Worm (Caenorhabditis elegans): ENCODE data around the gene nra-1.

nra-1 gene

DNA sequence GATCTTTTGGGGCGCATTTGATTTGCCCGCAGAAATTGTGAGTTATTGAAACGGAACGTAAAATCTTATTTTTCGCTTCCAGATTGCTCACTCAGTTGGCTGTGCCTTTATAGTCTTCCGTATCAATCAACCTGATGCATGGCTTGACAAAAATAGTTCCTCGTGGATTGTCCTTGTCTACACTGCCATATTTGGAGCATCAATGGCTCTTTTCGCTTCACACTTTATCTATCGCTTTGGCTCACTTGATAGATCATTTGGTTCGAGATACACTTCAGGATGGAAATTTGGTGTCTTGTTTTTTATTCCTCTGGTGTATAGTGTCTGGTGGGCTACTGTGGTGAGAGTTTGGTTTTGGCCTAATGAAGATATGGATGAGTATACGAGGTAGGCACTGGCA is 18.3 kb downstream of the nra-1 start:
- TF ChIP-seq jun-1 (tag; optimal IDR thresholded peaks at IDR 0.05) (no peak), aly-2 (tag; optimal IDR thresholded peaks at IDR 0.05) (no peak), aha-1 (tag) (peak; percentile 96)

DNA sequence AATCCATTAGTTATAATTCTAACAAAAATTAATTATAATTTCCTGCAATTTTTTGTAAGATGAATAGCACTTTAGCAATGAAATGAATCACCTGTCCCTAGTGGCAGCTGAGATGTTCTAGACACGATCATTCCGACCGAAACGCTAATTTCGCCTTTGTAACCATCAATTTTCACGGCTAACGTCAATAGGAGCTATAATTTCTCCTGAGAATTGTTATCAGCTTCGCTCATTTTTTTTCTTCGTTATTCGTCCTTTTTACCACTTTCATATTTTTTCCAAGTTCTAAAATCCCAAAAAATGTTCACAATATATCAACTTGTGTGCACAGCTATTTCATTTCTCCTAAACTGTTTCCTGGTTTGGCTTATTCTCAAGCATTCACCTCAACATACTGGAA is 18.7 kb downstream of the nra-1 start, which contains the start of gene str-187:
TSS of gene str-187 (plus strand) at position 301 of the 400 bp plus-strand sequence.
- no peak for TF ChIP-seq F26F4.8 (GFP tag; conservative IDR thresholded peaks at IDR 0.05)
- no peak for TF ChIP-seq dpl-1 (GFP tag; optimal IDR thresholded peaks at IDR 0.05)
- TF ChIP-seq Y5F2A.4 (GFP tag; optimal IDR thresholded peaks at IDR 0.05): no peak
- TF ChIP-seq pha-4 (GFP tag; IDR thresholded peaks at IDR 0.05): no peak
- TF ChIP-seq pha-4 (tag; optimal IDR thresholded peaks at IDR 0.05): no peak
- no peak for TF ChIP-seq tag-97 (GFP tag; IDR thresholded peaks at IDR 0.05)
- no peak for TF ChIP-seq ceh-44 (GFP tag; IDR thresholded peaks at IDR 0.05)
- no peak for TF ChIP-seq lin-29 (GFP tag; IDR thresholded peaks at IDR 0.05)
- no peak for TF ChIP-seq ceh-32 (tag; optimal IDR thresholded peaks at IDR 0.05; ENCODE audit: poor library complexity)
- no peak for TF ChIP-seq F10B5.3 (tag; optimal IDR thresholded peaks at IDR 0.05)
- no peak for TF ChIP-seq snpc-4 (tag; optimal IDR thresholded peaks at IDR 0.05)
- TF ChIP-seq ctbp-1 (GFP tag; IDR thresholded peaks at IDR 0.05): no peak
- TF ChIP-seq nhr-28 (tag; optimal IDR thresholded peaks at IDR 0.05): no peak
- no peak for TF ChIP-seq ceh-62 (tag; optimal IDR thresholded peaks at IDR 0.05)

- no peak for TF ChIP-seq unc-130 (GFP tag; optimal IDR thresholded peaks at IDR 0.05)
- no peak for TF ChIP-seq mdt-29 (GFP tag; IDR thresholded peaks at IDR 0.05)
- no peak for TF ChIP-seq Y75B8A.6 (GFP tag; IDR thresholded peaks at IDR 0.05)
- TF ChIP-seq unc-39 (tag; optimal IDR thresholded peaks at IDR 0.05): no peak
- TF ChIP-seq lin-15B (tag; optimal IDR thresholded peaks at IDR 0.05): no peak
- TF ChIP-seq hif-1 (tag; optimal IDR thresholded peaks at IDR 0.05): no peak
- no peak for TF ChIP-seq nhr-102 (tag; optimal IDR thresholded peaks at IDR 0.05)
- TF ChIP-seq nhr-6 (tag; optimal IDR thresholded peaks at IDR 0.05): no peak
- TF ChIP-seq skn-1 (tag; optimal IDR thresholded peaks at IDR 0.05): no peak
- no peak for TF ChIP-seq attf-4 (tag; optimal IDR thresholded peaks at IDR 0.05)
- no peak for TF ChIP-seq ztf-11 (tag; optimal IDR thresholded peaks at IDR 0.05)
- no peak for TF ChIP-seq F37D6.2 (tag; optimal IDR thresholded peaks at IDR 0.05)
- TF ChIP-seq php-3 (GFP tag; IDR thresholded peaks at IDR 0.05): no peak
- no peak for TF ChIP-seq dmd-9 (GFP tag; IDR thresholded peaks at IDR 0.05)
These were observed 19.3 kb downstream of the nra-1 start, which contains the start of gene F26D10.13 for ce11 chrIV:17264714-17265113. Gene F26D10.13, minus strand, starts transcription at chrIV:17264814.

DNA sequence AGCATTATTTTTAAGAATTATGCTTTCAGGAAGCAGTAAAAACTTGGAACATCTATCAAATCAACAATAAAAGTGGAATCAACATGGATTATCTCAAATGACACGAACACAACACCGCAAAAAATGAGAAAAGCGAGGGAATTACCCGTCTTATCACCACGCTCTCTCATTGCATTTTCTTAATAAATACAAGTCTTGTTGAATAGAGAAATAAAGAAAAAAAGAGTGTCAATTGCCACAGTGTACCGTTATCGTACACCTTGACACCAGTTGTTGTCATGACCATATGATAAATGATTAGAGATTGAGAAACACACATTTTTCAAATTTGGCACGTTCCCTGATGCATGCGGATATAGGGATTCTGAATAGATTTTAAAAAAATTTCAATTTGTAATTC is 20.3 kb downstream of the nra-1 start:
- TF ChIP-seq lim-7 (GFP tag; IDR thresholded peaks at IDR 0.05): no peak
- 0 out of 2 replicates have a peak, but pooled peaks have one; percentile 25 for TF ChIP-seq nhr-41 (GFP tag; IDR thresholded peaks at IDR 0.05)
- TF ChIP-seq ces-1 (GFP tag; optimal IDR thresholded peaks at IDR 0.05): no peak
- no peak for TF ChIP-seq lin-38 (GFP tag; IDR thresholded peaks at IDR 0.05)
- peak; percentile 95 for TF ChIP-seq pqm-1 (tag; optimal IDR thresholded peaks at IDR 0.05)
- TF ChIP-seq mdl-1 (tag; optimal IDR thresholded peaks at IDR 0.05): peak; percentile 20 to 79
- peak; percentile 59 for TF ChIP-seq hlh-30 (tag; optimal IDR thresholded peaks at IDR 0.05; ENCODE audit: insufficient read depth)
- TF ChIP-seq dmd-6 (GFP tag; IDR thresholded peaks at IDR 0.05): peak; percentile 91
- TF ChIP-seq lin-1 (GFP tag; IDR thresholded peaks at IDR 0.05): peak; percentile 46; the same call in 1 of the 2 replicates
- peak; percentile 24 for TF ChIP-seq mes-2 (tag; optimal IDR thresholded peaks at IDR 0.05; ENCODE audit: poor library complexity, severe bottlenecking)
- peak; percentile 27 for TF ChIP-seq nhr-102 (tag; optimal IDR thresholded peaks at IDR 0.05)
- no peak for TF ChIP-seq nhr-76 (tag; optimal IDR thresholded peaks at IDR 0.05)
- no peak for TF ChIP-seq nhr-42 (GFP tag; IDR thresholded peaks at IDR 0.05)
- no peak for TF ChIP-seq F26F4.8 (GFP tag; conservative IDR thresholded peaks at IDR 0.05)
- peak; percentile 88 for TF ChIP-seq nhr-77 (tag; optimal IDR thresholded peaks at IDR 0.05)
- TF ChIP-seq daf-16 (GFP tag; optimal IDR thresholded peaks at IDR 0.05): peak in 1 of 2 experiments; percentile 54
- peak; percentile 96 for TF ChIP-seq daf-16 (tag; optimal IDR thresholded peaks at IDR 0.05)
- TF ChIP-seq nhr-48 (tag; optimal IDR thresholded peaks at IDR 0.05): peak; percentile 75
- TF ChIP-seq Y105C5A.15 (GFP tag; IDR thresholded peaks at IDR 0.05): no peak
- peak; percentile 92 for TF ChIP-seq dve-1 (tag; optimal IDR thresholded peaks at IDR 0.05; ENCODE audit: insufficient read depth)
